Worm (Caenorhabditis elegans) whole organism, L1 larva: ENCODE data around the gene rme-4.

Experiments used
- aha-1 ChIP-seq: fragments of 150-350 bp; optimal IDR thresholded peaks from 2 replicates; lab custom pipeline; 2014; ENCODE audit warnings: missing biosample characterization, missing genetic modification characterization
- ama-1 ChIP-seq: fragments of 150-350 bp; optimal IDR thresholded peaks from 2 replicates; lab custom pipeline; 2014
- ceh-82 ChIP-seq, 3 experiments: fragments of 150-350 bp in 1 of 3; sonication (generic microtip) in 2 of 3; optimal IDR thresholded peaks; 2 replicates each; lab custom pipeline; 2014 to 2017; ENCODE audit warnings: missing biosample characterization in 3 of 3, missing genetic modification characterization in 3 of 3
- ceh-90 ChIP-seq: sonication (generic microtip); optimal IDR thresholded peaks from 2 replicates; lab custom pipeline; 2016; ENCODE audit warnings: missing genetic modification characterization, missing compliant biosample characterization
- egl-27 ChIP-seq, 2 experiments: fragments of 150-350 bp in 1 of 2; sonication (generic microtip); optimal IDR thresholded peaks; 3 replicates each; lab custom pipeline; 2017 to 2018; ENCODE audit warnings: missing biosample characterization in 2 of 2, missing genetic modification characterization in 2 of 2, missing genetic modification reagents in 2 of 2
- elt-3 ChIP-seq, 6 experiments: fragments of 150-350 bp in 1 of 6; sonication (generic microtip); optimal IDR thresholded peaks; 2 replicates each; lab custom pipeline; 2017 to 2018; ENCODE audit warnings: missing biosample characterization in 6 of 6, missing genetic modification characterization in 6 of 6, inconsistent platforms in 1 of 6
- jun-1 ChIP-seq: fragments of 150-350 bp; optimal IDR thresholded peaks from 2 replicates; lab custom pipeline; 2014; ENCODE audit warnings: missing biosample characterization, missing genetic modification reagents, missing genetic modification characterization
- lin-39 ChIP-seq: fragments of 150-350 bp; optimal IDR thresholded peaks from 2 replicates; lab custom pipeline; 2014; ENCODE audit warnings: missing biosample characterization, missing genetic modification reagents, missing genetic modification characterization
- mep-1 ChIP-seq: fragments of 150-350 bp; optimal IDR thresholded peaks from 2 replicates; lab custom pipeline; 2014; ENCODE audit warnings: missing biosample characterization, missing genetic modification characterization
- nhr-12 ChIP-seq: sonication (generic microtip); optimal IDR thresholded peaks from 2 replicates; lab custom pipeline; 2017; ENCODE audit warnings: missing biosample characterization, missing genetic modification characterization
- nhr-77 ChIP-seq: fragments of 150-350 bp; optimal IDR thresholded peaks from 2 replicates; lab custom pipeline; 2014; ENCODE audit warnings: missing biosample characterization, missing genetic modification characterization
- snpc-4 ChIP-seq: fragments of 150-350 bp; optimal IDR thresholded peaks from 2 replicates; lab custom pipeline; 2014; ENCODE audit warnings: missing biosample characterization, missing genetic modification characterization
- swsn-7 ChIP-seq: sonication (generic microtip); optimal IDR thresholded peaks from 2 replicates; lab custom pipeline; 2016; ENCODE audit warnings: missing genetic modification characterization, missing compliant biosample characterization
- tbx-2 ChIP-seq: sonication (generic microtip); optimal IDR thresholded peaks from 2 replicates; lab custom pipeline; 2016; ENCODE audit warnings: missing genetic modification characterization, missing compliant biosample characterization

ce11 chrX:10424744-10425143 lies 45.1 kb upstream of the rme-4 start:
- TF ChIP-seq lin-39 (tag; lab: Kevin White, UChicago) (no peak), elt-3 (tag; optimal IDR thresholded peaks at IDR 0.05; lab: Kevin White, UChicago) (no peak), ama-1 (no peak), aha-1 (tag; lab: Kevin White, UChicago) (no peak), nhr-12 (tag; lab: Kevin White, UChicago) (no peak), ceh-90 (tag; lab: Kevin White, UChicago) (no peak), mep-1 (no peak), tbx-2 (tag; lab: Kevin White, UChicago) (no peak), nhr-77 (tag; lab: Kevin White, UChicago) (no peak), egl-27 (tag; optimal IDR thresholded peaks at IDR 0.05; lab: Kevin White, UChicago) (no peak), snpc-4 (tag; lab: Kevin White, UChicago) (no peak), swsn-7 (tag; lab: Kevin White, UChicago) (no peak), ceh-82 (tag; optimal IDR thresholded peaks at IDR 0.05; lab: Kevin White, UChicago) (no peak), jun-1 (no peak)
